Worm (Caenorhabditis elegans) whole organism, young adult: ENCODE results near the gene R02E4.1.

Experiments used
- B0035.1 ChIP-seq: sonication (generic microtip); optimal IDR thresholded peaks from 2 replicates; lab custom pipeline; 2016; ENCODE audit warnings: missing genetic modification characterization, mild to moderate bottlenecking, missing compliant biosample characterization, missing genotype, missing genetic modification reagents
- F22D6.2 ChIP-seq: sonication (generic microtip); optimal IDR thresholded peaks from 2 replicates; lab custom pipeline; 2016; ENCODE audit warnings: mild to moderate bottlenecking, missing genetic modification characterization, missing compliant biosample characterization
- F33H1.4 ChIP-seq: fragments of 200-800 bp; sonication (Bioruptor generic); IDR thresholded peaks from 2 replicates; pipeline ENCODE4 v1.3.6; 2022; ENCODE audit warnings: missing genetic modification reagents, missing genetic modification characterization, missing compliant biosample characterization
- F39B2.1 ChIP-seq: fragments of 200-800 bp; sonication (Bioruptor generic); IDR thresholded peaks from 2 replicates; pipeline ENCODE4 v1.3.6; 2022; ENCODE audit warnings: missing genetic modification reagents, missing genetic modification characterization, missing compliant biosample characterization
- akir-1 ChIP-seq: fragments of 200-800 bp; sonication (Bioruptor generic); optimal IDR thresholded peaks from 2 replicates; lab custom pipeline; 2018; ENCODE audit warnings: mild to moderate bottlenecking, missing genetic modification characterization, moderate library complexity, missing compliant biosample characterization
- athp-1 ChIP-seq: sonication (generic microtip); optimal IDR thresholded peaks from 2 replicates; lab custom pipeline; 2017; ENCODE audit warnings: mild to moderate bottlenecking, missing genetic modification characterization, missing compliant biosample characterization
- attf-6 ChIP-seq: fragments of 200-800 bp; sonication (Bioruptor generic); IDR thresholded peaks from 2 replicates; pipeline ENCODE4 v1.3.6; 2022; ENCODE audit warnings: missing genetic modification reagents, missing genetic modification characterization, missing compliant biosample characterization
- bed-2 ChIP-seq: fragments of 200-800 bp; sonication (Bioruptor generic); IDR thresholded peaks from 2 replicates; pipeline ENCODE4 v1.3.6; 2022; ENCODE audit warnings: missing genetic modification reagents, missing genetic modification characterization, missing compliant biosample characterization
- cebp-2 ChIP-seq: fragments of 200-800 bp; sonication (Bioruptor generic); IDR thresholded peaks from 2 replicates; pipeline ENCODE4 v1.3.6; 2022; ENCODE audit warnings: missing genetic modification characterization, missing compliant biosample characterization
- ceh-27 ChIP-seq: fragments of 200-800 bp; sonication (Bioruptor generic); optimal IDR thresholded peaks from 2 replicates; lab custom pipeline; 2018; ENCODE audit warnings: mild to moderate bottlenecking, missing genetic modification characterization, moderate library complexity, missing compliant biosample characterization
- ceh-58 ChIP-seq: fragments of 200-800 bp; sonication (Bioruptor generic); IDR thresholded peaks from 2 replicates; pipeline ENCODE4 v1.3.6; 2022; ENCODE audit warnings: missing genetic modification characterization, missing compliant biosample characterization
- ceh-79 ChIP-seq: sonication (generic microtip); optimal IDR thresholded peaks from 2 replicates; lab custom pipeline; 2017; ENCODE audit warnings: mild to moderate bottlenecking, missing genetic modification characterization, missing compliant biosample characterization
- ceh-91 ChIP-seq: fragments of 200-800 bp; sonication (Bioruptor generic); IDR thresholded peaks from 2 replicates; pipeline ENCODE4 v1.3.6; 2022; ENCODE audit warnings: missing genetic modification reagents, missing genetic modification characterization, missing compliant biosample characterization
- gei-17 ChIP-seq: fragments of 200-800 bp; sonication (Bioruptor generic); optimal IDR thresholded peaks from 2 replicates; lab custom pipeline; 2018; ENCODE audit warnings: mild to moderate bottlenecking, missing genetic modification characterization, missing compliant biosample characterization
- hlh-12 ChIP-seq: sonication (generic microtip); optimal IDR thresholded peaks from 2 replicates; lab custom pipeline; 2016; ENCODE audit warnings: missing genetic modification characterization, missing compliant biosample characterization
- hmg-20 ChIP-seq: fragments of 200-800 bp; sonication (Bioruptor generic); IDR thresholded peaks from 2 replicates; pipeline ENCODE4 v1.3.6; 2022; ENCODE audit warnings: missing genetic modification reagents, missing genetic modification characterization, missing compliant biosample characterization
- lsy-27 ChIP-seq: sonication (generic microtip); optimal IDR thresholded peaks from 2 replicates; lab custom pipeline; 2017; ENCODE audit warnings: missing genetic modification characterization, mild to moderate bottlenecking, missing compliant biosample characterization, antibody characterized with exemption, missing genotype, borderline replicate concordance; ENCODE audit not compliant: insufficient read depth
- madf-6 ChIP-seq: fragments of 200-800 bp; sonication (Bioruptor generic); IDR thresholded peaks from 2 replicates; pipeline ENCODE4 v1.3.6; 2022; ENCODE audit warnings: missing genetic modification reagents, missing genetic modification characterization, missing compliant biosample characterization
- mcd-1 ChIP-seq: fragments of 200-800 bp; sonication (Bioruptor generic); IDR thresholded peaks from 2 replicates; pipeline ENCODE4 v1.3.6; 2022; ENCODE audit warnings: missing genetic modification reagents, missing genetic modification characterization, missing compliant biosample characterization
- mel-28 ChIP-seq: sonication (generic microtip); optimal IDR thresholded peaks from 2 replicates; lab custom pipeline; 2016; ENCODE audit warnings: borderline replicate concordance, mild to moderate bottlenecking, missing genetic modification characterization, missing compliant biosample characterization
- mxl-1 ChIP-seq: sonication (generic microtip); optimal IDR thresholded peaks from 2 replicates; lab custom pipeline; 2016; ENCODE audit warnings: missing genetic modification characterization, missing compliant biosample characterization
- nfya-1 ChIP-seq: sonication (generic microtip); optimal IDR thresholded peaks from 2 replicates; lab custom pipeline; 2017; ENCODE audit warnings: antibody characterized with exemption, missing compliant biosample characterization, missing genetic modification characterization, borderline replicate concordance; ENCODE audit not compliant: insufficient read depth
- nfya-2 ChIP-seq: fragments of 200-800 bp; sonication (Bioruptor generic); IDR thresholded peaks from 2 replicates; pipeline ENCODE4 v1.3.6; 2022; ENCODE audit warnings: missing genetic modification reagents, missing genetic modification characterization, missing compliant biosample characterization
- nfyb-1 ChIP-seq: fragments of 200-800 bp; sonication (Bioruptor generic); IDR thresholded peaks from 2 replicates; pipeline ENCODE4 v1.3.6; 2022; ENCODE audit warnings: missing genetic modification reagents, missing genetic modification characterization, missing compliant biosample characterization
- nhr-27 ChIP-seq: fragments of 200-800 bp; sonication (Bioruptor generic); optimal IDR thresholded peaks from 2 replicates; lab custom pipeline; 2018; ENCODE audit warnings: mild to moderate bottlenecking, missing genetic modification characterization, moderate library complexity, missing compliant biosample characterization
- rcor-1 ChIP-seq: fragments of 200-800 bp; sonication (Bioruptor generic); IDR thresholded peaks from 2 replicates; pipeline ENCODE4 v1.3.6; 2022; ENCODE audit warnings: missing genetic modification reagents, missing genetic modification characterization, missing compliant biosample characterization
- rec-8 ChIP-seq, 2 experiments: sonication (generic microtip); optimal IDR thresholded peaks; 2 replicates each; lab custom pipeline; 2016; ENCODE audit warnings: mild to moderate bottlenecking in 2 of 2, missing genetic modification characterization in 2 of 2, missing genetic modification reagents in 2 of 2, missing genotype in 2 of 2, missing biosample characterization in 1 of 2, missing compliant biosample characterization in 1 of 2, moderate library complexity in 1 of 2
- repo-1 ChIP-seq: sonication (generic microtip); optimal IDR thresholded peaks from 2 replicates; lab custom pipeline; 2017; ENCODE audit warnings: mild to moderate bottlenecking, missing genetic modification characterization, missing compliant biosample characterization
- snpc-1.1 ChIP-seq: sonication (generic microtip); optimal IDR thresholded peaks from 2 replicates; lab custom pipeline; 2017; ENCODE audit warnings: missing genetic modification characterization, mild to moderate bottlenecking, missing compliant biosample characterization, antibody characterized with exemption, moderate library complexity, missing genotype, missing genetic modification reagents; ENCODE audit not compliant: insufficient read depth
- tbp1 ChIP-seq: fragments of 200-800 bp; sonication (Bioruptor generic); optimal IDR thresholded peaks from 2 replicates; lab custom pipeline; 2018; ENCODE audit warnings: mild to moderate bottlenecking, missing genetic modification characterization, missing compliant biosample characterization
- unc-130 ChIP-seq: sonication (generic microtip); optimal IDR thresholded peaks from 2 replicates; lab custom pipeline; 2016; ENCODE audit warnings: missing genetic modification reagents, missing genetic modification characterization, missing compliant biosample characterization
- unc-62 ChIP-seq: fragments of 150-350 bp; optimal IDR thresholded peaks from 2 replicates; lab custom pipeline; 2014; ENCODE audit warnings: missing biosample characterization, missing genetic modification reagents, missing genetic modification characterization
- xnd-1 ChIP-seq: sonication (generic microtip); optimal IDR thresholded peaks from 2 replicates; lab custom pipeline; 2016; ENCODE audit warnings: missing genotype, missing genetic modification reagents, missing genetic modification characterization, missing compliant biosample characterization
- zfh-2 ChIP-seq: fragments of 200-800 bp; sonication (Bioruptor generic); conservative IDR thresholded peaks from 2 replicates; pipeline ENCODE4 v1.3.6; 2022; ENCODE audit warnings: missing genetic modification reagents, missing genetic modification characterization, missing compliant biosample characterization
- ztf-18 ChIP-seq: sonication (generic microtip); optimal IDR thresholded peaks from 2 replicates; lab custom pipeline; 2016; ENCODE audit warnings: missing genotype, mild to moderate bottlenecking, missing genetic modification characterization, missing compliant biosample characterization
- ztf-26 ChIP-seq: sonication (generic microtip); optimal IDR thresholded peaks from 2 replicates; lab custom pipeline; 2017; ENCODE audit warnings: missing genetic modification characterization, missing compliant biosample characterization
- ztf-28 ChIP-seq: fragments of 200-800 bp; sonication (Bioruptor generic); IDR thresholded peaks from 2 replicates; pipeline ENCODE4 v1.3.6; 2022; ENCODE audit warnings: missing genetic modification reagents, missing genetic modification characterization, missing compliant biosample characterization

The R02E4.1 gene

ce11 chrX:4100473-4100872 is 3.9 kb downstream of the R02E4.1 start, which contains the start of gene clh-4:
Gene clh-4, minus strand, starts transcription at chrX:4100573.
- TF ChIP-seq ztf-28 (GFP tag; lab: Robert Waterston, UW) (no peak), rcor-1 (GFP tag; lab: Robert Waterston, UW) (no peak), F33H1.4 (GFP tag; lab: Robert Waterston, UW) (no peak), madf-6 (GFP tag; lab: Robert Waterston, UW) (no peak), mel-28 (tag; lab: Kevin White, UChicago) (no peak), xnd-1 (tag; lab: Kevin White, UChicago) (no peak), nfyb-1 (GFP tag; lab: Robert Waterston, UW) (no peak), rec-8 (tag; optimal IDR thresholded peaks at IDR 0.05; lab: Kevin White, UChicago) (no peak), ceh-58 (GFP tag; lab: Robert Waterston, UW) (no peak), cebp-2 (GFP tag; lab: Robert Waterston, UW) (no peak), bed-2 (GFP tag; lab: Robert Waterston, UW) (no peak), ceh-91 (GFP tag; lab: Robert Waterston, UW) (no peak), hmg-20 (GFP tag; lab: Robert Waterston, UW) (no peak), unc-62 (no peak), unc-130 (GFP tag; lab: Kevin White, UChicago) (no peak), mcd-1 (no peak), ceh-79 (no peak), akir-1 (GFP tag; lab: Kevin White, UChicago) (no peak), B0035.1 (no peak)

ce11 chrX:4094979-4095378 is 9.4 kb downstream of the R02E4.1 start:
- TF ChIP-seq nfya-1 (tag; lab: Kevin White, UChicago) (no peak), attf-6 (GFP tag; lab: Robert Waterston, UW) (no peak), F22D6.2 (tag; lab: Kevin White, UChicago) (no peak), snpc-1.1 (tag; lab: Kevin White, UChicago) (no peak), hmg-20 (GFP tag; lab: Robert Waterston, UW) (no peak), ztf-18 (tag; lab: Kevin White, UChicago) (no peak), F39B2.1 (GFP tag; lab: Robert Waterston, UW) (no peak), lsy-27 (tag; lab: Kevin White, UChicago) (no peak), tbp1 (GFP tag; lab: Kevin White, UChicago) (no peak), hlh-12 (tag; lab: Kevin White, UChicago) (no peak), zfh-2 (no peak), gei-17 (GFP tag; lab: Kevin White, UChicago) (no peak), mxl-1 (tag; lab: Kevin White, UChicago) (no peak), repo-1 (tag; lab: Kevin White, UChicago) (no peak), athp-1 (tag; lab: Kevin White, UChicago) (no peak), ceh-27 (GFP tag; lab: Kevin White, UChicago) (no peak), nfya-2 (no peak), ztf-26 (tag; lab: Kevin White, UChicago) (no peak)

ce11 chrX:4088943-4089342 is 15.4 kb downstream of the R02E4.1 start:
- no peak for TF ChIP-seq nhr-27 (tag; lab: Kevin White, UChicago)
- no peak for TF ChIP-seq hlh-12 (tag; lab: Kevin White, UChicago)
